Worm (Caenorhabditis elegans) whole organism, mixed stage, embryonic: ENCODE data around the gene srt-5.
"Not testable (repeated sequence)": the region's sequence is repeated elsewhere in the genome, so short reads cannot be mapped to it uniquely, and the experiment has no call there.

Experiments
- bed-3 ChIP-seq: fragments of 200-800 bp; sonication (Bioruptor generic); optimal IDR thresholded peaks from 3 replicates; lab custom pipeline; 2018; ENCODE audit warnings: mild to moderate bottlenecking, missing genetic modification characterization, moderate library complexity, missing compliant biosample characterization
- blmp-1 ChIP-seq: fragments of 150-350 bp; optimal IDR thresholded peaks from 2 replicates; lab custom pipeline; 2014; ENCODE audit warnings: missing biosample characterization, missing genetic modification characterization
- ceh-39 ChIP-seq: fragments of 150-350 bp; optimal IDR thresholded peaks from 2 replicates; lab custom pipeline; 2014; ENCODE audit warnings: missing biosample characterization, missing genetic modification characterization
- ceh-43 ChIP-seq: fragments of 200-800 bp; sonication (Bioruptor generic); optimal IDR thresholded peaks from 2 replicates; lab custom pipeline; 2018; ENCODE audit warnings: mild to moderate bottlenecking, missing genetic modification characterization, moderate library complexity, missing compliant biosample characterization
- ceh-83 ChIP-seq: fragments of 200-800 bp; sonication (Bioruptor generic); optimal IDR thresholded peaks from 2 replicates; lab custom pipeline; 2018; ENCODE audit warnings: mild to moderate bottlenecking, missing genetic modification characterization, missing compliant biosample characterization
- ces-1 ChIP-seq: fragments of 150-350 bp; optimal IDR thresholded peaks from 2 replicates; lab custom pipeline; 2014; ENCODE audit warnings: missing biosample characterization, missing genetic modification reagents, missing genetic modification characterization
- cnd-1 ChIP-seq: fragments of 200-800 bp; sonication (Bioruptor generic); optimal IDR thresholded peaks from 2 replicates; lab custom pipeline; 2018; ENCODE audit warnings: mild to moderate bottlenecking, missing genetic modification characterization, missing compliant biosample characterization
- drap-1 ChIP-seq: fragments of 200-800 bp; sonication (Bioruptor generic); optimal IDR thresholded peaks from 3 replicates; lab custom pipeline; 2018; ENCODE audit warnings: mild to moderate bottlenecking, missing genetic modification characterization, missing compliant biosample characterization
- elt-1 ChIP-seq: sonication (generic microtip); optimal IDR thresholded peaks from 2 replicates; lab custom pipeline; 2017; ENCODE audit warnings: missing genetic modification characterization, mild to moderate bottlenecking, missing compliant biosample characterization, antibody characterized with exemption, moderate library complexity, borderline replicate concordance; ENCODE audit not compliant: insufficient read depth
- elt-3 ChIP-seq: fragments of 150-350 bp; optimal IDR thresholded peaks from 2 replicates; lab custom pipeline; 2014; ENCODE audit warnings: missing biosample characterization, missing genetic modification characterization
- hlh-1 ChIP-seq: fragments of 150-350 bp; optimal IDR thresholded peaks from 2 replicates; lab custom pipeline; 2014; ENCODE audit warnings: missing biosample characterization, missing genetic modification reagents, missing genetic modification characterization
- lin-13 ChIP-seq: fragments of 150-350 bp; optimal IDR thresholded peaks from 2 replicates; lab custom pipeline; 2014; ENCODE audit warnings: missing biosample characterization, missing genetic modification characterization
- lin-32 ChIP-seq: fragments of 200-800 bp; sonication (Bioruptor generic); optimal IDR thresholded peaks from 2 replicates; lab custom pipeline; 2018; ENCODE audit warnings: mild to moderate bottlenecking, missing genetic modification characterization, missing compliant biosample characterization
- lsy-2 ChIP-seq: fragments of 150-350 bp; optimal IDR thresholded peaks from 2 replicates; lab custom pipeline; 2014; ENCODE audit warnings: missing biosample characterization, missing genetic modification characterization
- nhr-2 ChIP-seq: fragments of 150-350 bp; optimal IDR thresholded peaks from 2 replicates; lab custom pipeline; 2014; ENCODE audit warnings: missing biosample characterization, missing genetic modification characterization
- nhr-237 ChIP-seq: fragments of 150-350 bp; optimal IDR thresholded peaks from 2 replicates; lab custom pipeline; 2014; ENCODE audit warnings: missing biosample characterization, missing genetic modification characterization
- nhr-76 ChIP-seq: sonication (generic microtip); optimal IDR thresholded peaks from 2 replicates; lab custom pipeline; 2017; ENCODE audit warnings: missing biosample characterization, missing genetic modification characterization
- pha-4 ChIP-seq: fragments of 150-350 bp; optimal IDR thresholded peaks from 2 replicates; lab custom pipeline; 2018; ENCODE audit warnings: missing biosample characterization, missing genetic modification reagents, missing genetic modification characterization
- snpc-4 ChIP-seq: fragments of 150-350 bp; optimal IDR thresholded peaks from 2 replicates; lab custom pipeline; 2014; ENCODE audit warnings: missing biosample characterization, missing genetic modification characterization
- sptf-1 ChIP-seq: sonication (generic microtip); optimal IDR thresholded peaks from 2 replicates; lab custom pipeline; 2017; ENCODE audit warnings: mild to moderate bottlenecking, missing genetic modification characterization, moderate library complexity, missing compliant biosample characterization
- tbx-8 ChIP-seq: fragments of 200-800 bp; sonication (Bioruptor generic); optimal IDR thresholded peaks from 2 replicates; lab custom pipeline; 2018; ENCODE audit warnings: mild to moderate bottlenecking, missing genetic modification characterization, moderate library complexity, missing compliant biosample characterization
- unc-120 ChIP-seq: sonication (generic microtip); optimal IDR thresholded peaks from 2 replicates; lab custom pipeline; 2017; ENCODE audit warnings: missing genetic modification characterization, missing compliant biosample characterization; ENCODE audit not compliant: poor library complexity, severe bottlenecking
- unc-39 ChIP-seq: fragments of 150-350 bp; optimal IDR thresholded peaks from 2 replicates; lab custom pipeline; 2014; ENCODE audit warnings: missing biosample characterization, missing genetic modification characterization
- unc-62 ChIP-seq: fragments of 150-350 bp; optimal IDR thresholded peaks from 2 replicates; lab custom pipeline; 2014; ENCODE audit warnings: missing biosample characterization, missing genetic modification reagents, missing genetic modification characterization
- zip-8 ChIP-seq: fragments of 150-350 bp; optimal IDR thresholded peaks from 2 replicates; lab custom pipeline; 2014; ENCODE audit warnings: missing biosample characterization, missing genetic modification characterization
- ztf-11 ChIP-seq: fragments of 150-350 bp; optimal IDR thresholded peaks from 2 replicates; lab custom pipeline; 2014; ENCODE audit warnings: missing biosample characterization, missing genetic modification characterization

srt-5 gene

DNA sequence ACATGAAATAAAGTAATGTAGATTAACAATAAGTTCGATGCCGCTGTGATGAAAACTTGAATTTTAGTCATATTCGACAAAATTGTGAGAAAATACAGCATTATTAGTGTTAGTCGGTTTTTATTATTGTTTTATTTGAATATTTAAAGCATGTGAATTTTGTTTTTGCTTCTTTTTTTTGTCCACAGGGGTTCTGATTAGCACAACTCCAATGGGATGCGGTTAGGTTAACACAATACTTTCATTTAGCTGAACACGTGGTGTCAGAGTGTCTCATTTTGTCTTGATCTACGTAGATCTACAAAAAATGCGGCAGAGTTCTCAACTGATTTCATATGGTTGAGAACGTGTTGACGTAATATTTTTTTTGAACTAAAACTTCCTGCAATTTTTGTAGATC is 11.6 kb downstream of the srt-5 start, which contains the start of gene str-40:
TSS of gene str-40 (minus strand) at position 101 of the 400 bp plus-strand sequence.
- TF ChIP-seq nhr-2 (tag; lab: Kevin White, UChicago) = no peak
- no peak for TF ChIP-seq ceh-39 (tag; lab: Kevin White, UChicago)
- no peak for TF ChIP-seq ces-1 (GFP tag; lab: Kevin White, UChicago)
- TF ChIP-seq ceh-83 (GFP tag; lab: Kevin White, UChicago) = no peak
- TF ChIP-seq hlh-1 = no peak
- TF ChIP-seq lin-32 = no peak
- TF ChIP-seq ceh-43 (GFP tag; lab: Kevin White, UChicago) = no peak
- no peak for TF ChIP-seq sptf-1
- TF ChIP-seq pha-4 (tag; lab: Kevin White, UChicago) = no peak

DNA sequence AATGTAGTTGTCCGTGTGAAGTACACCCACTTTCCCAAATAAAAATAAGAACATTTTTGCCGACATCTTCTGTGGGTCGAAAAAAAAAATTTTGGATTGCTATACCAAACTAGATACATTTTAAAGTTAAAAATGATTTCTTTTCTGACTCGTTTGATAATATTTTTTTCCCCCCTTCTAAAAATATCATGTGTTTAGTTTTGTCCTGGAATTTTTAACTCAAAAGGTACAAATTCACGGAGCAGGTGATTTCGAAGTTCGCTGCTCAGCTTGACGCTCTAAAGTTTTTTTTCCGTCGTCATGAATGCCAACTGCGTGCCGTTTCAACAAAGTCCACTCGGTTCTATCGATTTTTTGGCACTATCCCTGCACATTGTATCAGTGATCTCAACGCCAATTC is 14.8 kb downstream of the srt-5 start, which contains the start of gene srh-185:
TSS of gene srh-185 (plus strand) at position 301 of the 400 bp plus-strand sequence.
- TF ChIP-seq drap-1 (GFP tag; lab: Kevin White, UChicago) = no peak
- TF ChIP-seq unc-39 (tag; lab: Kevin White, UChicago) = no peak
- no peak for TF ChIP-seq elt-3 (tag; lab: Kevin White, UChicago)
- no peak for TF ChIP-seq lin-13 (tag; lab: Kevin White, UChicago)
- no peak for TF ChIP-seq unc-120 (tag; lab: Kevin White, UChicago)
- no peak for TF ChIP-seq cnd-1
- no peak for TF ChIP-seq ceh-39 (tag; lab: Kevin White, UChicago)
- TF ChIP-seq ceh-43 (GFP tag; lab: Kevin White, UChicago) = no peak
- no peak for TF ChIP-seq snpc-4 (tag; lab: Kevin White, UChicago)
- TF ChIP-seq sptf-1 = no peak
- no peak for TF ChIP-seq ztf-11
- TF ChIP-seq lin-32 = no peak
- no peak for TF ChIP-seq nhr-2 (tag; lab: Kevin White, UChicago)
- TF ChIP-seq ces-1 (GFP tag; lab: Kevin White, UChicago) = no peak
- TF ChIP-seq nhr-76 (tag; lab: Kevin White, UChicago) = no peak
- TF ChIP-seq tbx-8 (GFP tag; lab: Kevin White, UChicago) = no peak

DNA sequence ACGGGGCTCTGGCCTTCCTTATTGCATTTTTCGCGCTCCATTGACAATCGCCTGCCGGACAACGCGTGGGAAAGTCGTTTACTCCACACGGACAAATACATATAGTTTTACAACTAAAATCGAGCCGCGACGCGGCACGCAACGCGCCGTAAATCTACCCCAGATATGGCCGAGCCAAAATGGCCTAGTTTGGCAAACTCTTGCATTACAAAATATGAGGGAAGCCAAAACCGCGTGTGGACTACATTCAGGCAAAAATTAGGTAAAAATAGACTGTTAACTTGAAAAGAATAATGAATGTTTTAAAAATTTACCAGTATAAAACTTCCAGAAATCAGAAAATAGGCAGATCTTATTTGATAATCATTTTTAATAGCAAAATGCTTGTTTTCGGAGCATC is 16.3 kb downstream of the srt-5 start, which contains the start of gene srt-16:
TSS of gene srt-16 (minus strand) at position 101 of the 400 bp plus-strand sequence.
- not testable (repeated sequence) for TF ChIP-seq ces-1 (GFP tag; lab: Kevin White, UChicago); elt-1 (tag; lab: Kevin White, UChicago); hlh-1
- TF ChIP-seq, all 35 proteins: peak for 0; not testable (repeated sequence) for 35

DNA sequence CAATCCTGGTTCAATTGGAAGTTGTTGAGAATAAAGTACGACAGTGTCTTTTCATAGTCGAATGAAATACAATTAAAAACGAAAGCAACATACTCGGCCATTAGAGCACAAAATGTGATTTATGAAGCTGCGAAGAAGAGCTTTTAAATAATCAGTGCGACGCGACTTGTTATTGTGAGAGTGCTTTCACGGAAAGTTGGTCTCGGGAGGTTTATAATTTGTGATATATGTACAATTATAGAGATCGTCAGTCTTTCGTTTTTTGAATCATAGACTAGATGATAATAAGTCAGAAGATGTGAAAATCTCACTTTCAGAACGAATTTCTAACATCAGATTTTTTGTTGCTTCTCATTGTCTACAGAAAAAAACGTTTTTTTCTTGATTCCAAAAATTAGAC is 18.6 kb downstream of the srt-5 start, which contains the start of gene srt-15:
TSS of gene srt-15 (minus strand) at position 101 of the 400 bp plus-strand sequence.
- TF ChIP-seq nhr-237 (tag; lab: Kevin White, UChicago) (no peak), ztf-11 (no peak), elt-1 (tag; lab: Kevin White, UChicago) (no peak)

DNA sequence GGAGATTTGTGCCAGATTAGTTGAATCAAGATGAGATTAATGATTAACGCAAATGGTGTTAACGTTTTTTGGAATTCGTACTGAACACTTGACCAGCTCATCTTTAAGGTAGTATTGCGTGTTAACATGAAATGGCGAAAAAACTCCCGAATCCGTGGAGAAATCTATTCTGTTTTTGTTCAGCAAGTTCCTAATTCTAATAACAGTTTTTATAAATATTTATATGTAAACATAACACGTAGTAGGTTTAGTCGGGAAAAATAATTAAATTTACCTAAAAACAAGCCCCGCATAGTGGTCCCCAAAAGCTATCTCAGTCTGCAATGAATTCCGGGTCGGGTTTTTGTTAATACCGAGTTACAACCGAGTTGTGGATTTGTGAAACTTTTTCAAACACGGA is 21.7 kb downstream of the srt-5 start, which contains the start of gene str-244:
TSS of gene str-244 (minus strand) at position 101 of the 400 bp plus-strand sequence.
- TF ChIP-seq nhr-76 (tag; lab: Kevin White, UChicago) (no peak), unc-39 (tag; lab: Kevin White, UChicago) (no peak), unc-62 (GFP tag; lab: Kevin White, UChicago) (no peak), elt-1 (tag; lab: Kevin White, UChicago) (no peak), drap-1 (GFP tag; lab: Kevin White, UChicago) (no peak)

DNA sequence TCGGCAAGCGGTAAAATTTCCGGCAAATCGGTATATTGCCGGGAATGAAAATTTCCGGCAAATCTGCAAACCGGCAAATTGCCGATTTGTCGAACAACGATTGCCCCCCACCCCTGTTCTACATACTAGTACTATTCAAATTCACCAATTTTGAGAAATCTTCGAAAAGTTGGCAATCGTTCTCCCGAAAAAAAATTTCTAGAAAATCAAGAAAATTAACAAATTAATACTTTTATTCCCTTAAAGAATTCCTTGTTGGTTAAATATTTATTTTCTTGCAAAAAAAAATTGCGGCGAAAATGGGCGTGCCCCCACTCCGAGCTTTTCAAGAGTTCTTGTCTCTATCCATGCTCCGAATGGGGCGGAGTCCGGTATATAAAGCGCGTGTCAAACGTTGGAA is 26.4 kb downstream of the srt-5 start, which contains the start of gene C50H11.8:
TSS of gene C50H11.8 (plus strand) at position 301 of the 400 bp plus-strand sequence.
- TF ChIP-seq ztf-11 (no peak), hlh-1 (no peak), zip-8 (tag; lab: Kevin White, UChicago) (no peak), nhr-237 (tag; lab: Kevin White, UChicago) (no peak)

DNA sequence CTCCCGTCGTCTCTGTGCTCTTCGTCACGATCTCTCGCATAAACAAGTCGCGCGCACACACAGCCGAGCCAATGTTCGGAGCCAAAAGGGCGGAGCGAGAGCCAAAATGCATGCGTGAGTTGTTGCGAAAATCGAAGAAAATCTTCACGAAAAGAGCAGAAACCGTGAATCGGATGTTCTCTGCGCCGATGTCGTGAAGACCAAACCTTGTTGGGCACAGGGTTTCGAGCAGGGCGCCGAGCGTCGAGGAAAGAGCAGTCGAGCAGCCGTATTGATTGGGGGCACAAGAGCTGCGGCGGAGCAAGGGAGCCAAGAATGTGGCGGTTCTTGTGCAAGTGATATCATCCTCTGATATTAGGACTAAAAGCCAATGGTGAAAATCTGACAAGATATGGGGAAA is 34.3 kb downstream of the srt-5 start:
- no peak for TF ChIP-seq bed-3
- TF ChIP-seq ceh-83 (GFP tag; lab: Kevin White, UChicago) = no peak
- no peak for TF ChIP-seq sptf-1
- TF ChIP-seq elt-3 (tag; lab: Kevin White, UChicago) = no peak
- TF ChIP-seq ceh-39 (tag; lab: Kevin White, UChicago) = no peak
- TF ChIP-seq snpc-4 (tag; lab: Kevin White, UChicago) = no peak
- TF ChIP-seq unc-39 (tag; lab: Kevin White, UChicago) = no peak
- TF ChIP-seq nhr-2 (tag; lab: Kevin White, UChicago) = no peak
- TF ChIP-seq lsy-2 = no peak
- no peak for TF ChIP-seq nhr-237 (tag; lab: Kevin White, UChicago)
- no peak for TF ChIP-seq lin-32
- TF ChIP-seq blmp-1 (tag; lab: Kevin White, UChicago) = no peak
- no peak for TF ChIP-seq elt-1 (tag; lab: Kevin White, UChicago)
